Worm (Caenorhabditis elegans) whole organism, late embryonic: ENCODE measurements around the gene R05G9.5.

Source experiments
- C08G9.2 ChIP-seq: sonication (generic microtip); optimal IDR thresholded peaks from 2 replicates; lab custom pipeline; 2016; ENCODE audit warnings: mild to moderate bottlenecking, missing genetic modification characterization, moderate library complexity, missing compliant biosample characterization
- K09A11.1 ChIP-seq: sonication (generic microtip); optimal IDR thresholded peaks from 2 replicates; lab custom pipeline; 2017; ENCODE audit warnings: antibody characterized with exemption, mild to moderate bottlenecking, missing genetic modification characterization, missing compliant biosample characterization; ENCODE audit not compliant: insufficient read depth
- Y22D7AL.16 ChIP-seq: sonication (generic microtip); optimal IDR thresholded peaks from 2 replicates; lab custom pipeline; 2016; ENCODE audit warnings: missing genetic modification characterization, missing compliant biosample characterization
- ahr-1 ChIP-seq: sonication (generic microtip); optimal IDR thresholded peaks from 2 replicates; lab custom pipeline; 2016; ENCODE audit warnings: missing genetic modification characterization, missing compliant biosample characterization
- ama-1 ChIP-seq: fragments of 150-350 bp; optimal IDR thresholded peaks from 2 replicates; lab custom pipeline; 2014
- ceh-22 ChIP-seq: sonication (generic microtip); optimal IDR thresholded peaks from 2 replicates; lab custom pipeline; 2017; ENCODE audit warnings: missing biosample characterization, missing genetic modification characterization
- ceh-30 ChIP-seq: fragments of 150-350 bp; optimal IDR thresholded peaks from 2 replicates; lab custom pipeline; 2014; ENCODE audit warnings: missing biosample characterization, missing genetic modification characterization
- ceh-31 ChIP-seq: sonication (generic microtip); optimal IDR thresholded peaks from 2 replicates; lab custom pipeline; 2016; ENCODE audit warnings: missing genetic modification characterization, missing compliant biosample characterization
- ceh-34 ChIP-seq: sonication (generic microtip); optimal IDR thresholded peaks from 2 replicates; lab custom pipeline; 2016; ENCODE audit warnings: mild to moderate bottlenecking, missing genetic modification characterization, missing compliant biosample characterization
- ceh-6 ChIP-seq: fragments of 200-800 bp; sonication (Bioruptor generic); optimal IDR thresholded peaks from 2 replicates; lab custom pipeline; 2018; ENCODE audit warnings: mild to moderate bottlenecking, missing genetic modification characterization, missing compliant biosample characterization
- che-1 ChIP-seq: sonication (generic microtip); optimal IDR thresholded peaks from 2 replicates; lab custom pipeline; 2016; ENCODE audit warnings: mild to moderate bottlenecking, missing genetic modification characterization, missing compliant biosample characterization
- dmd-4 ChIP-seq: sonication (generic microtip); optimal IDR thresholded peaks from 2 replicates; lab custom pipeline; 2016; ENCODE audit warnings: borderline replicate concordance, missing genetic modification characterization, missing compliant biosample characterization
- elt-4 ChIP-seq: sonication (generic microtip); optimal IDR thresholded peaks from 2 replicates; lab custom pipeline; 2016; ENCODE audit warnings: missing genetic modification characterization, missing compliant biosample characterization
- eyg-1 ChIP-seq: sonication (generic microtip); optimal IDR thresholded peaks from 2 replicates; lab custom pipeline; 2016; ENCODE audit warnings: missing genotype, missing genetic modification characterization, missing compliant biosample characterization
- fkh-10 ChIP-seq: fragments of 150-350 bp; optimal IDR thresholded peaks from 2 replicates; lab custom pipeline; 2014; ENCODE audit warnings: missing biosample characterization, missing genetic modification reagents, missing genetic modification characterization
- fkh-6 ChIP-seq: sonication (generic microtip); optimal IDR thresholded peaks from 2 replicates; lab custom pipeline; 2016; ENCODE audit warnings: missing genetic modification characterization, missing compliant biosample characterization
- hlh-13 ChIP-seq: fragments of 200-800 bp; sonication (Bioruptor generic); optimal IDR thresholded peaks from 2 replicates; lab custom pipeline; 2018; ENCODE audit warnings: mild to moderate bottlenecking, missing genetic modification characterization, missing compliant biosample characterization
- hlh-30 ChIP-seq: sonication (generic microtip); optimal IDR thresholded peaks from 2 replicates; lab custom pipeline; 2017; ENCODE audit warnings: antibody characterized with exemption, missing genetic modification characterization, missing compliant biosample characterization; ENCODE audit not compliant: insufficient read depth
- lim-6 ChIP-seq: sonication (generic microtip); optimal IDR thresholded peaks from 2 replicates; lab custom pipeline; 2016; ENCODE audit warnings: missing genetic modification characterization, missing compliant biosample characterization
- madf-2 ChIP-seq: sonication (generic microtip); optimal IDR thresholded peaks from 2 replicates; lab custom pipeline; 2017; ENCODE audit warnings: missing genetic modification characterization, missing compliant biosample characterization
- nhr-232 ChIP-seq: sonication (generic microtip); optimal IDR thresholded peaks from 2 replicates; lab custom pipeline; 2016; ENCODE audit warnings: missing genetic modification characterization, missing compliant biosample characterization
- npax-4 ChIP-seq: sonication (generic microtip); optimal IDR thresholded peaks from 2 replicates; lab custom pipeline; 2016; ENCODE audit warnings: missing genetic modification characterization, missing compliant biosample characterization
- odd-2 ChIP-seq: sonication (generic microtip); optimal IDR thresholded peaks from 2 replicates; lab custom pipeline; 2017; ENCODE audit warnings: antibody characterized with exemption, mild to moderate bottlenecking, missing genetic modification characterization, missing compliant biosample characterization
- pat-9 ChIP-seq: fragments of 200-800 bp; sonication (Bioruptor generic); optimal IDR thresholded peaks from 2 replicates; lab custom pipeline; 2018; ENCODE audit warnings: mild to moderate bottlenecking, missing genetic modification characterization, moderate library complexity, missing compliant biosample characterization
- pha-2 ChIP-seq: sonication (generic microtip); optimal IDR thresholded peaks from 2 replicates; lab custom pipeline; 2017; ENCODE audit warnings: mild to moderate bottlenecking, missing genetic modification characterization, missing compliant biosample characterization
- pha-4 ChIP-seq: fragments of 150-350 bp; optimal IDR thresholded peaks from 2 replicates; lab custom pipeline; 2018; ENCODE audit warnings: missing biosample characterization, missing genetic modification reagents, missing genetic modification characterization
- pqm-1 ChIP-seq: sonication (generic microtip); optimal IDR thresholded peaks from 2 replicates; lab custom pipeline; 2016; ENCODE audit warnings: missing genetic modification characterization, missing compliant biosample characterization
- rnt-1 ChIP-seq: sonication (generic microtip); optimal IDR thresholded peaks from 2 replicates; lab custom pipeline; 2016; ENCODE audit warnings: missing genetic modification characterization, missing compliant biosample characterization
- sox-4 ChIP-seq: sonication (generic microtip); optimal IDR thresholded peaks from 2 replicates; lab custom pipeline; 2017; ENCODE audit warnings: mild to moderate bottlenecking, missing genetic modification characterization, inconsistent platforms, missing compliant biosample characterization
- syd-9 ChIP-seq: sonication (generic microtip); optimal IDR thresholded peaks from 2 replicates; lab custom pipeline; 2016; ENCODE audit warnings: mild to moderate bottlenecking, missing genetic modification characterization, moderate library complexity, missing compliant biosample characterization
- tbx-2 ChIP-seq: sonication (generic microtip); optimal IDR thresholded peaks from 2 replicates; lab custom pipeline; 2016; ENCODE audit warnings: missing genetic modification characterization, missing compliant biosample characterization
- tbx-7 ChIP-seq: sonication (generic microtip); optimal IDR thresholded peaks from 2 replicates; lab custom pipeline; 2016; ENCODE audit warnings: missing genotype, missing genetic modification characterization, missing compliant biosample characterization
- unc-3 ChIP-seq, 2 experiments: fragments of 200-800 bp in 1 of 2; sonication (Bioruptor generic) in 1 of 2; sonication (generic microtip) in 1 of 2; conservative IDR thresholded peaks in 1 of 2; optimal IDR thresholded peaks in 1 of 2; 2 replicates each; pipeline versions ENCODE4 v1.3.6 to Lab custom; 2016 to 2022; ENCODE audit warnings: missing compliant biosample characterization in 2 of 2, missing genetic modification characterization in 2 of 2, missing genetic modification reagents in 1 of 2
- unc-42 ChIP-seq: sonication (generic microtip); optimal IDR thresholded peaks from 2 replicates; lab custom pipeline; 2016; ENCODE audit warnings: missing genotype, missing genetic modification characterization, missing compliant biosample characterization
- unc-55 ChIP-seq: sonication (generic microtip); optimal IDR thresholded peaks from 2 replicates; lab custom pipeline; 2017; ENCODE audit warnings: missing biosample characterization, missing genetic modification reagents, missing genetic modification characterization
- zip-5 ChIP-seq: sonication (generic microtip); optimal IDR thresholded peaks from 2 replicates; lab custom pipeline; 2016; ENCODE audit warnings: missing genetic modification characterization, missing compliant biosample characterization

The R05G9.5 gene

DNA sequence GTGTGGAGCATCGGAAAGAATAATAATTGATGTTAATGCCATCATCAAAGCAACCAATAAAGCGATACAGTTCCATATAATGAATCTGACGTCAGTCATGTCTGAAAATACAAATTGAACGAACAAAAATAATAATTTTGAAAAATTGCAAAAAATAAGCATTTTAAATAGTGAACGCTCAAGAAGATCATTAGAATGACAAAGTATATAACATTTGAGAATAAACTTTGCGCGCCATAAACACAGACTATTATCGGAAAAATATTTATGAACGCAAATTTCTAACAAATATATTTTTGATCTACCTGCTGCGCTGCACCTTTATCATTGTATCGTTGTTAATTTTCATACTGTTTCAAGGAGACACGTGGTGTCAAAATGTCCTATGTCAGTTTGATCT, 1.4 kb upstream of the R05G9.5 start, which contains the start of gene R05G9.3:
R05G9.3 (minus strand) TSS at position 101 of the 400 bp plus-strand sequence.
- no peak for TF ChIP-seq C08G9.2 (tag; lab: Kevin White, UChicago)
- no peak for TF ChIP-seq syd-9
- no peak for TF ChIP-seq unc-55
- TF ChIP-seq pat-9 (tag; lab: Kevin White, UChicago), result no peak
- TF ChIP-seq pha-4 (tag; lab: Kevin White, UChicago), result no peak
- TF ChIP-seq hlh-30 (tag; lab: Kevin White, UChicago), result no peak
- no peak for TF ChIP-seq lim-6 (tag; lab: Kevin White, UChicago)
- no peak for TF ChIP-seq pha-2 (tag; lab: Kevin White, UChicago)
- TF ChIP-seq ama-1 (lab: Kevin White, UChicago), result no peak
- TF ChIP-seq K09A11.1 (tag; lab: Kevin White, UChicago), result no peak
- TF ChIP-seq fkh-6 (tag; lab: Kevin White, UChicago), result no peak
- TF ChIP-seq fkh-10 (GFP tag; lab: Kevin White, UChicago), result no peak
- TF ChIP-seq madf-2, result no peak
- no peak for TF ChIP-seq che-1 (tag; lab: Kevin White, UChicago)
- no peak for TF ChIP-seq ceh-22 (tag; lab: Kevin White, UChicago)
- no peak for TF ChIP-seq eyg-1 (tag; lab: Kevin White, UChicago)
- TF ChIP-seq tbx-7 (tag; lab: Kevin White, UChicago), result no peak

DNA sequence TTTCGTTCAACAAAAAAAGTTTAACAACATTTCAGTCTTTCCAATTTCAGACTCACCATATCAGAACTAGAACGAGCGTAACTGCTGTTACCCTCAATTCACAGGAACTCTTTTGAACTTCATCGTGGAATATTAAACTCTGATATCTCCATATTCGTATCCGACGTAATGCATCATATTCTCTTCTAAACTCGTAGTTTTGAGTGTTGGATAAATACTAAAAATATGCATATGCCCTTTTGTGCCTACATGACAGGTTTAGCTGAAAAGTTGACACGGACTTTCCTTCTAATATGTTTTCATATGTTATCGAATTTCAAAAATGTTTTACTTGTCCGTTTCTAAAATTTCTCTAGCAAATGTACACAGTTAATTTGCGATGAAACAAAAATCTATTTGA, 994 bp downstream of the R05G9.5 start, which contains the start of gene twk-49:
twk-49 (minus strand) TSS at position 101 of the 400 bp plus-strand sequence.
- TF ChIP-seq elt-4 (tag; lab: Kevin White, UChicago), result no peak
- no peak for TF ChIP-seq ceh-31
- no peak for TF ChIP-seq nhr-232 (tag; lab: Kevin White, UChicago)
- no peak for TF ChIP-seq pha-2 (tag; lab: Kevin White, UChicago)
- TF ChIP-seq npax-4 (tag; lab: Kevin White, UChicago), result no peak
- TF ChIP-seq unc-55, result no peak
- no peak for TF ChIP-seq tbx-2 (tag; lab: Kevin White, UChicago)
- no peak for TF ChIP-seq Y22D7AL.16 (tag; lab: Kevin White, UChicago)
- TF ChIP-seq ceh-6 (GFP tag; lab: Kevin White, UChicago), result no peak
- TF ChIP-seq madf-2, result no peak
- no peak for TF ChIP-seq dmd-4 (tag; lab: Kevin White, UChicago)
- TF ChIP-seq odd-2, result no peak
- no peak for TF ChIP-seq zip-5 (tag; lab: Kevin White, UChicago)
- no peak for TF ChIP-seq ceh-30 (tag; lab: Kevin White, UChicago)
- no peak for TF ChIP-seq ceh-34 (tag; lab: Kevin White, UChicago)
- no peak for TF ChIP-seq ahr-1
- TF ChIP-seq che-1 (tag; lab: Kevin White, UChicago), result no peak
- no peak for TF ChIP-seq K09A11.1 (tag; lab: Kevin White, UChicago)
- TF ChIP-seq pqm-1 (tag; lab: Kevin White, UChicago), result no peak
- no peak for TF ChIP-seq rnt-1 (tag; lab: Kevin White, UChicago)

DNA sequence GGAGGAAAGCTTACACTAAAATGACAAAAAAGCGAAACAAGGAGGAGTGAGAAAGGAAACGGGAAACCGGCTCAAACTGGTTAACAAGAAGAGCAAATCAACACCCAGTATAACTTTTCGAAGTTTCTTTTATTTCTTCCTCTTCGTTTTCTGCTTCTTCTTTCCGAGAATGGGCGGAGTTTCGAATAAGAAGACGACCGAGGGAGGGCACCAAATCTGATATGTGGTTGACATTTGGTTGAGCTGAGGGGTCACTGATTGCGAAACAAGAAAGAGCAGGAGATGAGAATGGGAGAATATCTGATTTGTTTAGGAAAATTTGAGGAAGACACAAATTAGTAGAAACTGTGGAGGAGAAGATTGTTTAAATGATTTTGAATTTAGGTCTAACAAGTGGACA, 1.5 kb downstream of the R05G9.5 start:
- TF ChIP-seq rnt-1 (tag; lab: Kevin White, UChicago) (no peak), hlh-13 (GFP tag; lab: Kevin White, UChicago) (no peak), unc-42 (tag; lab: Kevin White, UChicago) (peak; percentile 55)

DNA sequence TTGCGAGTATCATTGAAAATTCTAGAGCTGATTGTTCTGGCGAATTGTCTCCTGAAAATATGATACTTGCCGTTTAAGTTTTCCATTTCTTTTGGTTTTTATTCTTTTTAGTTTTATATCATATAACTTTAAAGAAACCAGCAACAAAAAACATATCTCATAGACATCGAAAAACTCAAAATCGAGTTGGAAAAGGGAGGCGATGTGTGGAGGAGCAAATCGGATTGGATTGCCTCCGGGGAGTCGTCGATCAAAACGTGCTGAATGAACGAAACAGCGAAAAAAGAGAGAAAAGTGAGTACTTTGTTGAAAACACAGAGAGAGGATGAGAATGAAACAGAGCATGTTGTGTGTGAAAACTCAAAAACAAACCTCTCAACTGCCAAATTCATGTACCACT, 2.9 kb downstream of the R05G9.5 start:
- peak; percentile 24 for TF ChIP-seq unc-42 (tag; lab: Kevin White, UChicago)
- no peak for TF ChIP-seq sox-4
- no peak for TF ChIP-seq unc-3 (GFP tag; conservative IDR thresholded peaks at IDR 0.05; lab: Robert Waterston, UW)
- no peak for TF ChIP-seq unc-3 (tag; optimal IDR thresholded peaks at IDR 0.05; lab: Kevin White, UChicago)
- TF ChIP-seq ceh-22 (tag; lab: Kevin White, UChicago), result no peak
- no peak for TF ChIP-seq madf-2
- TF ChIP-seq rnt-1 (tag; lab: Kevin White, UChicago), result no peak
